Fruit fly (Drosophila melanogaster) whole organism, embryonic: ENCODE data around the gene mRpS10.

Experiments
- Ada2b ChIP-seq: fragments of 200-800 bp; sonication (Bioruptor generic); IDR thresholded peaks from 2 replicates; pipeline ENCODE4 v1.3.6; 2022; ENCODE audit warnings: missing biosample characterization, missing genetic modification characterization
- Bdp1 ChIP-seq: fragments of 200-800 bp; sonication (Bioruptor generic); optimal IDR thresholded peaks from 3 replicates; lab custom pipeline; 2016; ENCODE audit warnings: missing biosample characterization, missing genetic modification characterization
- CG12219 ChIP-seq: fragments of 200-800 bp; sonication (Bioruptor generic); optimal IDR thresholded peaks from 3 replicates; lab custom pipeline; 2018; ENCODE audit warnings: missing biosample characterization, mild to moderate bottlenecking, missing genetic modification characterization
- CG12236 ChIP-seq: fragments of 200-800 bp; sonication (Bioruptor generic); optimal IDR thresholded peaks from 2 replicates; lab custom pipeline; 2016; ENCODE audit warnings: missing biosample characterization, missing genetic modification characterization
- CG12744 ChIP-seq: fragments of 200-800 bp; sonication (Bioruptor generic); optimal IDR thresholded peaks from 2 replicates; lab custom pipeline; 2016; ENCODE audit warnings: missing biosample characterization, missing genetic modification characterization
- CG13287 ChIP-seq: fragments of 200-800 bp; sonication (Bioruptor generic); IDR thresholded peaks from 2 replicates; pipeline ENCODE4 v1.3.6; 2022; ENCODE audit warnings: missing biosample characterization, missing genetic modification characterization; ENCODE audit not compliant: partially characterized antibody
- CG13296 ChIP-seq: fragments of 200-800 bp; sonication (Bioruptor generic); optimal IDR thresholded peaks from 3 replicates; lab custom pipeline; 2018; ENCODE audit warnings: missing biosample characterization, mild to moderate bottlenecking, missing genetic modification characterization
- CG13624 ChIP-seq: fragments of 200-800 bp; sonication (Bioruptor generic); optimal IDR thresholded peaks from 2 replicates; lab custom pipeline; 2016; ENCODE audit warnings: missing biosample characterization, missing genetic modification characterization
- CG14014 ChIP-seq: fragments of 200-800 bp; sonication (Bioruptor generic); IDR thresholded peaks from 2 replicates; pipeline ENCODE4 v1.3.6; 2022; ENCODE audit warnings: missing biosample characterization, missing genetic modification characterization
- CG15514 ChIP-seq: fragments of 200-800 bp; sonication (Bioruptor generic); optimal IDR thresholded peaks from 3 replicates; lab custom pipeline; 2017; ENCODE audit warnings: missing biosample characterization, missing genetic modification characterization, mild to moderate bottlenecking, moderate library complexity, missing genetic modification reagents
- CG1647 ChIP-seq: fragments of 200-800 bp; sonication (Bioruptor generic); optimal IDR thresholded peaks from 3 replicates; lab custom pipeline; 2016; ENCODE audit warnings: missing biosample characterization, missing genetic modification characterization
- CG2712 ChIP-seq: fragments of 200-800 bp; optimal IDR thresholded peaks from 3 replicates; lab custom pipeline; 2019; ENCODE audit warnings: missing biosample characterization, mild to moderate bottlenecking, missing genetic modification characterization, moderate library complexity
- CG31388 ChIP-seq: fragments of 200-800 bp; sonication (Bioruptor generic); optimal IDR thresholded peaks from 2 replicates; lab custom pipeline; 2016; ENCODE audit warnings: missing biosample characterization, missing genetic modification characterization
- CG4360 ChIP-seq: fragments of 200-800 bp; sonication (Bioruptor generic); IDR thresholded peaks from 2 replicates; pipeline ENCODE4 v1.3.6; 2022; ENCODE audit warnings: missing biosample characterization, missing genetic modification characterization
- CG6175 ChIP-seq: fragments of 200-800 bp; sonication (Bioruptor generic); IDR thresholded peaks from 3 replicates; pipeline ENCODE4 v1.3.6; 2022; ENCODE audit warnings: missing biosample characterization, missing genetic modification characterization
- CG6654 ChIP-seq: fragments of 200-800 bp; sonication (Bioruptor generic); optimal IDR thresholded peaks from 2 replicates; lab custom pipeline; 2017; ENCODE audit warnings: missing biosample characterization, mild to moderate bottlenecking, missing genetic modification characterization
- CG7786 ChIP-seq: fragments of 200-800 bp; sonication (Bioruptor generic); optimal IDR thresholded peaks from 2 replicates; lab custom pipeline; 2016; ENCODE audit warnings: missing biosample characterization, missing genetic modification characterization
- CG8281 ChIP-seq: fragments of 200-800 bp; sonication (Bioruptor generic); optimal IDR thresholded peaks from 2 replicates; lab custom pipeline; 2018; ENCODE audit warnings: missing biosample characterization, mild to moderate bottlenecking, missing genetic modification characterization, moderate library complexity
- CG8944 ChIP-seq: fragments of 200-800 bp; sonication (Bioruptor generic); optimal IDR thresholded peaks from 3 replicates; lab custom pipeline; 2016; ENCODE audit warnings: missing biosample characterization, missing genetic modification characterization
- CrebB ChIP-seq: fragments of 200-800 bp; sonication (Bioruptor generic); optimal IDR thresholded peaks from 3 replicates; lab custom pipeline; 2018; ENCODE audit warnings: missing biosample characterization, mild to moderate bottlenecking, missing genetic modification characterization
- E2f2 ChIP-seq: fragments of 200-800 bp; sonication (Bioruptor generic); IDR thresholded peaks from 2 replicates; pipeline ENCODE4 v1.3.6; 2022; ENCODE audit warnings: missing biosample characterization, missing genetic modification characterization
- Kr ChIP-seq: fragments of 200-800 bp; sonication (Bioruptor generic); optimal IDR thresholded peaks from 2 replicates; lab custom pipeline; 2017; ENCODE audit warnings: missing biosample characterization, mild to moderate bottlenecking, missing genetic modification characterization
- Mad ChIP-seq: fragments of 200-800 bp; sonication (Bioruptor generic); optimal IDR thresholded peaks from 2 replicates; lab custom pipeline; 2016; ENCODE audit warnings: missing biosample characterization, missing genetic modification characterization
- Max ChIP-seq: fragments of 200-800 bp; sonication (Bioruptor generic); optimal IDR thresholded peaks from 2 replicates; lab custom pipeline; 2016; ENCODE audit warnings: missing biosample characterization, mild to moderate bottlenecking, missing genetic modification characterization
- NfI ChIP-seq: fragments of 200-800 bp; sonication (Bioruptor generic); optimal IDR thresholded peaks from 3 replicates; lab custom pipeline; 2018; ENCODE audit warnings: missing biosample characterization, mild to moderate bottlenecking, missing genetic modification characterization, moderate library complexity
- Oaz ChIP-seq: fragments of 200-800 bp; sonication (Bioruptor generic); IDR thresholded peaks from 2 replicates; pipeline ENCODE4 v1.3.6; 2022; ENCODE audit warnings: missing biosample characterization, missing genetic modification characterization
- PHDP ChIP-seq: fragments of 200-800 bp; sonication (Bioruptor generic); optimal IDR thresholded peaks from 3 replicates; lab custom pipeline; 2018; ENCODE audit warnings: missing biosample characterization, mild to moderate bottlenecking, missing genetic modification characterization, moderate library complexity
- Poxn ChIP-seq: fragments of 200-800 bp; sonication (Bioruptor generic); IDR thresholded peaks from 2 replicates; pipeline ENCODE4 v1.3.6; 2022; ENCODE audit warnings: missing biosample characterization, missing genetic modification characterization
- Spps ChIP-seq: fragments of 200-800 bp; sonication (Bioruptor generic); optimal IDR thresholded peaks from 2 replicates; lab custom pipeline; 2018; ENCODE audit warnings: missing biosample characterization, mild to moderate bottlenecking, missing genetic modification characterization
- Sry-β ChIP-seq: fragments of 200-800 bp; sonication (Bioruptor generic); optimal IDR thresholded peaks from 2 replicates; lab custom pipeline; 2018; ENCODE audit warnings: missing biosample characterization, mild to moderate bottlenecking, missing genetic modification characterization, moderate library complexity
- Ssrp ChIP-seq: fragments of 200-800 bp; sonication (Bioruptor generic); optimal IDR thresholded peaks from 2 replicates; lab custom pipeline; 2018; ENCODE audit warnings: missing biosample characterization, mild to moderate bottlenecking, missing genetic modification characterization, moderate library complexity
- ac ChIP-seq: fragments of 200-800 bp; sonication (Bioruptor generic); optimal IDR thresholded peaks from 3 replicates; lab custom pipeline; 2017; ENCODE audit warnings: missing biosample characterization, mild to moderate bottlenecking, missing genetic modification characterization
- bbx ChIP-seq: fragments of 200-800 bp; sonication (Bioruptor generic); IDR thresholded peaks from 2 replicates; pipeline ENCODE4 v1.3.6; 2022; ENCODE audit warnings: missing biosample characterization, missing genetic modification characterization; ENCODE audit not compliant: partially characterized antibody
- bigmax ChIP-seq: fragments of 200-800 bp; sonication (Bioruptor generic); optimal IDR thresholded peaks from 2 replicates; lab custom pipeline; 2018; ENCODE audit warnings: missing biosample characterization, mild to moderate bottlenecking, missing genetic modification characterization
- dimm ChIP-seq: fragments of 200-800 bp; sonication (Bioruptor generic); IDR thresholded peaks from 2 replicates; pipeline ENCODE4 v1.3.6; 2022; ENCODE audit warnings: missing biosample characterization, missing genetic modification characterization
- emc ChIP-seq: fragments of 200-800 bp; sonication (Bioruptor generic); optimal IDR thresholded peaks from 2 replicates; lab custom pipeline; 2016; ENCODE audit warnings: missing biosample characterization, missing genetic modification characterization
- exex ChIP-seq: fragments of 200-800 bp; sonication (Bioruptor generic); optimal IDR thresholded peaks from 4 replicates; lab custom pipeline; 2018; ENCODE audit warnings: missing biosample characterization, mild to moderate bottlenecking, missing genetic modification characterization, moderate library complexity
- grn ChIP-seq: fragments of 200-800 bp; sonication (Bioruptor generic); optimal IDR thresholded peaks from 3 replicates; lab custom pipeline; 2017; ENCODE audit warnings: missing biosample characterization, missing genetic modification characterization
- lab ChIP-seq: fragments of 200-800 bp; sonication (Bioruptor generic); optimal IDR thresholded peaks from 3 replicates; lab custom pipeline; 2017; ENCODE audit warnings: missing biosample characterization, missing genetic modification characterization, mild to moderate bottlenecking, moderate library complexity, missing genetic modification reagents
- nmo ChIP-seq: fragments of 200-800 bp; sonication (Bioruptor generic); optimal IDR thresholded peaks from 2 replicates; lab custom pipeline; 2018; ENCODE audit warnings: missing biosample characterization, mild to moderate bottlenecking, missing genetic modification characterization, moderate library complexity
- pros ChIP-seq: fragments of 200-800 bp; sonication (Bioruptor generic); optimal IDR thresholded peaks from 3 replicates; lab custom pipeline; 2019; ENCODE audit warnings: missing biosample characterization, mild to moderate bottlenecking, missing genetic modification characterization, moderate library complexity
- ro ChIP-seq: fragments of 200-800 bp; sonication (Bioruptor generic); IDR thresholded peaks from 2 replicates; pipeline ENCODE4 v1.3.6; 2022; ENCODE audit warnings: missing biosample characterization, missing genetic modification characterization
- row ChIP-seq: fragments of 200-800 bp; sonication (Bioruptor generic); IDR thresholded peaks from 3 replicates; pipeline ENCODE4 v1.3.6; 2022; ENCODE audit warnings: missing biosample characterization, missing genetic modification characterization
- run ChIP-seq: fragments of 200-800 bp; sonication (Bioruptor generic); optimal IDR thresholded peaks from 3 replicates; lab custom pipeline; 2018; ENCODE audit warnings: missing biosample characterization, mild to moderate bottlenecking, missing genetic modification characterization
- seq ChIP-seq: fragments of 200-800 bp; sonication (Bioruptor generic); IDR thresholded peaks from 2 replicates; pipeline ENCODE4 v1.3.6; 2022; ENCODE audit warnings: missing biosample characterization, missing genetic modification characterization
- tap ChIP-seq: fragments of 200-800 bp; optimal IDR thresholded peaks from 3 replicates; lab custom pipeline; 2019; ENCODE audit warnings: missing biosample characterization, mild to moderate bottlenecking, missing genetic modification characterization, moderate library complexity
- vnd ChIP-seq: fragments of 200-800 bp; sonication (Bioruptor generic); IDR thresholded peaks from 3 replicates; pipeline ENCODE4 v1.3.6; 2022; ENCODE audit warnings: missing biosample characterization, missing genetic modification characterization; ENCODE audit not compliant: partially characterized antibody
- wdn ChIP-seq: fragments of 200-800 bp; sonication (Bioruptor generic); IDR thresholded peaks from 2 replicates; pipeline ENCODE4 v1.3.6; 2022; ENCODE audit warnings: missing biosample characterization, missing genetic modification characterization

mRpS10 gene

dm6 chr3R:15242186-15243045 lies 13.0 kb downstream of the mRpS10 start, which contains the start of the genes tefu and Hsc70-4 (continued):
- TF ChIP-seq tap (tag; lab: Kevin White, UChicago) = no peak
- TF ChIP-seq CG31388 = no peak
- peak; percentile 1 for TF ChIP-seq Spps (tag; lab: Kevin White, UChicago)
- TF ChIP-seq wdn (GFP tag; lab: Robert Waterston, UW) = peak; percentile 62; the same call in 1 of the 2 replicates
- no peak for TF ChIP-seq vnd (GFP tag; lab: Robert Waterston, UW)
- peak; percentile 48 for TF ChIP-seq CG13624 (GFP tag; lab: Kevin White, UChicago)
- peak; percentile 61; the same call in 1 of the 2 replicates for TF ChIP-seq CG14014 (GFP tag; lab: Robert Waterston, UW)
- TF ChIP-seq CG8944 = peak; percentile 48
- peak; percentile 32; the same call in 1 of the 2 replicates for TF ChIP-seq dimm (GFP tag; lab: Robert Waterston, UW)
- peak; percentile 66; the same call in 2 of the 3 replicates for TF ChIP-seq CG6175
- peak; percentile 60; the same call in 1 of the 2 replicates for TF ChIP-seq Oaz
- peak; percentile 30 for TF ChIP-seq exex
- peak; percentile 8 for TF ChIP-seq CG12219 (GFP tag; lab: Kevin White, UChicago)
- TF ChIP-seq CG4360 = no peak
- TF ChIP-seq bigmax (GFP tag; lab: Kevin White, UChicago) = no peak
- peak; percentile 31 for TF ChIP-seq CG13287 (GFP tag; lab: Robert Waterston, UW)
- peak; percentile 75 for TF ChIP-seq Ada2b (GFP tag; lab: Robert Waterston, UW)
- peak; percentile 54 for TF ChIP-seq Max (GFP tag; lab: Kevin White, UChicago)
- peak; percentile 56 for TF ChIP-seq CG6654
- TF ChIP-seq CG12744 (GFP tag; lab: Kevin White, UChicago) = peak; percentile 13
- peak; percentile 93 for TF ChIP-seq row (GFP tag; lab: Robert Waterston, UW)
- peak; percentile 63 for TF ChIP-seq seq (GFP tag; lab: Robert Waterston, UW)
- TF ChIP-seq CG2712 (tag; lab: Kevin White, UChicago) = no peak
- TF ChIP-seq lab (GFP tag; lab: Kevin White, UChicago) = peak; percentile 19
- TF ChIP-seq NfI (GFP tag; lab: Kevin White, UChicago) = peak; percentile 70
- peak; percentile 74 for TF ChIP-seq CG15514
- peak; percentile 31 for TF ChIP-seq CG8281
- peak; percentile 79 for TF ChIP-seq run (tag; lab: Kevin White, UChicago)
- TF ChIP-seq pros (GFP tag; lab: Kevin White, UChicago) = no peak
- TF ChIP-seq Bdp1 = peak; percentile 57
- TF ChIP-seq bbx = no peak
- no peak; the same call in 1 of the 2 replicates for TF ChIP-seq Poxn (GFP tag; lab: Robert Waterston, UW)
- TF ChIP-seq Mad (GFP tag; lab: Kevin White, UChicago) = peak; percentile 68
- TF ChIP-seq ro (GFP tag; lab: Robert Waterston, UW) = peak; percentile 66; the same call in 1 of the 2 replicates
- no peak for TF ChIP-seq grn (GFP tag; lab: Kevin White, UChicago)
- TF ChIP-seq CrebB = peak; percentile 23
- peak; percentile 83 for TF ChIP-seq CG1647 (GFP tag; lab: Kevin White, UChicago)
- TF ChIP-seq Kr (GFP tag; lab: Kevin White, UChicago) = no peak
- peak; percentile 62 for TF ChIP-seq Sry-β (GFP tag; lab: Kevin White, UChicago)
- TF ChIP-seq CG13296 (GFP tag; lab: Kevin White, UChicago) = peak; percentile 58
- no peak for TF ChIP-seq ac (GFP tag; lab: Kevin White, UChicago)
- peak; percentile 73 for TF ChIP-seq Ssrp (tag; lab: Kevin White, UChicago)
- no peak for TF ChIP-seq emc (GFP tag; lab: Kevin White, UChicago)
- TF ChIP-seq CG12236 (GFP tag; lab: Kevin White, UChicago) = peak; percentile 2
- TF ChIP-seq PHDP = peak; percentile 56
- peak; percentile 71 for TF ChIP-seq E2f2
- TF ChIP-seq nmo (GFP tag; lab: Kevin White, UChicago) = peak; percentile 89
- peak; percentile 60 for TF ChIP-seq CG7786
